Worm (Caenorhabditis elegans) whole organism, early embryonic: ENCODE data around the gene mom-2.

Experiments
- ama-1 ChIP-seq: fragments of 150-350 bp; optimal IDR thresholded peaks from 2 replicates; lab custom pipeline; 2014
- ets-7 ChIP-seq: sonication (generic microtip); optimal IDR thresholded peaks from 2 replicates; lab custom pipeline; 2016; ENCODE audit warnings: missing genotype, missing genetic modification characterization, missing compliant biosample characterization
- flt-1 ChIP-seq: fragments of 200-800 bp; sonication (Bioruptor generic); IDR thresholded peaks from 2 replicates; pipeline ENCODE4 v1.3.6; 2022; ENCODE audit warnings: missing genetic modification characterization, missing compliant biosample characterization
- pes-1 ChIP-seq: fragments of 200-800 bp; sonication (Bioruptor generic); IDR thresholded peaks from 2 replicates; pipeline ENCODE4 v1.3.6; 2022; ENCODE audit warnings: missing genetic modification reagents, missing genetic modification characterization, missing compliant biosample characterization
- scrt-1 ChIP-seq: fragments of 200-800 bp; sonication (Bioruptor generic); IDR thresholded peaks from 2 replicates; pipeline ENCODE4 v1.3.6; 2022; ENCODE audit warnings: missing genetic modification characterization, missing compliant biosample characterization

ce11 chrV:8406911-8407310 lies 51.1 kb downstream of the mom-2 start:
- TF ChIP-seq ama-1: no peak
- TF ChIP-seq ets-7 (tag; lab: Kevin White, UChicago): no peak
- TF ChIP-seq flt-1: no peak
- no peak for TF ChIP-seq scrt-1 (GFP tag; lab: Robert Waterston, UW)
- no peak for TF ChIP-seq pes-1 (GFP tag; lab: Robert Waterston, UW)
